Fruit fly (Drosophila melanogaster) whole organism, prepupa: ENCODE measurements around the gene Karl.

Experiments
- CG11294 ChIP-seq: fragments of 200-800 bp; sonication (Bioruptor generic); IDR thresholded peaks from 2 replicates; pipeline ENCODE4 v1.3.6; 2022; ENCODE audit warnings: missing biosample characterization, missing genetic modification characterization
- CG11762 ChIP-seq: fragments of 200-800 bp; sonication (Bioruptor generic); optimal IDR thresholded peaks from 3 replicates; lab custom pipeline; 2016; ENCODE audit warnings: missing biosample characterization, missing genetic modification characterization; ENCODE audit not compliant: insufficient read depth
- CG15336 ChIP-seq: fragments of 200-800 bp; sonication (Bioruptor generic); IDR thresholded peaks from 2 replicates; pipeline ENCODE4 v1.3.6; 2022; ENCODE audit warnings: missing biosample characterization, missing genetic modification characterization
- CG3032 ChIP-seq: fragments of 200-800 bp; optimal IDR thresholded peaks from 2 replicates; lab custom pipeline; 2019; ENCODE audit warnings: missing biosample characterization, mild to moderate bottlenecking, missing genetic modification characterization, moderate library complexity
- CG31627 ChIP-seq: fragments of 200-800 bp; sonication (Bioruptor generic); optimal IDR thresholded peaks from 3 replicates; lab custom pipeline; 2016; ENCODE audit warnings: missing biosample characterization, missing genetic modification characterization
- CG3919 ChIP-seq: fragments of 200-800 bp; sonication (Bioruptor generic); optimal IDR thresholded peaks from 3 replicates; lab custom pipeline; 2016; ENCODE audit warnings: missing biosample characterization, missing genetic modification characterization
- CG4318 ChIP-seq: fragments of 200-800 bp; sonication (Bioruptor generic); optimal IDR thresholded peaks from 3 replicates; lab custom pipeline; 2017; ENCODE audit warnings: missing biosample characterization, mild to moderate bottlenecking, missing genetic modification characterization
- CG6276 ChIP-seq: fragments of 200-800 bp; sonication (Bioruptor generic); optimal IDR thresholded peaks from 2 replicates; lab custom pipeline; 2017; ENCODE audit warnings: missing biosample characterization, mild to moderate bottlenecking, missing genetic modification characterization
- CG6808 ChIP-seq: fragments of 200-800 bp; sonication (Bioruptor generic); optimal IDR thresholded peaks from 3 replicates; lab custom pipeline; 2017; ENCODE audit warnings: missing biosample characterization, missing genetic modification characterization, mild to moderate bottlenecking, moderate library complexity, missing genetic modification reagents
- CG7368 ChIP-seq: fragments of 200-800 bp; sonication (Bioruptor generic); optimal IDR thresholded peaks from 3 replicates; lab custom pipeline; 2016; ENCODE audit warnings: missing biosample characterization, missing genetic modification characterization
- CG8119 ChIP-seq: fragments of 200-800 bp; sonication (Bioruptor generic); IDR thresholded peaks from 3 replicates; pipeline ENCODE4 v1.3.6; 2022; ENCODE audit warnings: missing biosample characterization, missing genetic modification characterization
- Eip78C ChIP-seq: fragments of 200-800 bp; sonication (Bioruptor generic); peaks from one replicate; lab custom pipeline; 2016; ENCODE audit warnings: missing biosample characterization, missing genetic modification characterization
- Gug ChIP-seq: fragments of 200-800 bp; sonication (Bioruptor generic); IDR thresholded peaks from 2 replicates; pipeline ENCODE4 v1.3.6; 2022; ENCODE audit warnings: missing biosample characterization, missing genetic modification characterization
- Hr4 ChIP-seq: fragments of 200-800 bp; sonication (Bioruptor generic); optimal IDR thresholded peaks from 3 replicates; lab custom pipeline; 2016; ENCODE audit warnings: missing biosample characterization, missing genetic modification characterization
- OdsH ChIP-seq: fragments of 200-800 bp; sonication (Bioruptor generic); optimal IDR thresholded peaks from 3 replicates; lab custom pipeline; 2016; ENCODE audit warnings: missing biosample characterization, missing genetic modification characterization
- Smox ChIP-seq: fragments of 200-800 bp; sonication (Bioruptor generic); optimal IDR thresholded peaks from 3 replicates; lab custom pipeline; 2016; ENCODE audit warnings: missing biosample characterization, missing genetic modification characterization
- dac ChIP-seq: fragments of 200-800 bp; sonication (Bioruptor generic); optimal IDR thresholded peaks from 2 replicates; lab custom pipeline; 2017; ENCODE audit warnings: missing biosample characterization, mild to moderate bottlenecking, missing genetic modification characterization
- dsx ChIP-seq: fragments of 200-800 bp; optimal IDR thresholded peaks from 3 replicates; lab custom pipeline; 2019; ENCODE audit warnings: missing biosample characterization, mild to moderate bottlenecking, missing genetic modification characterization, moderate library complexity; ENCODE audit not compliant: poor library complexity, severe bottlenecking
- eg ChIP-seq: fragments of 200-800 bp; sonication (Bioruptor generic); IDR thresholded peaks from 3 replicates; pipeline ENCODE4 v1.3.6; 2022; ENCODE audit warnings: missing biosample characterization, missing genetic modification characterization
- fd85E ChIP-seq: fragments of 200-800 bp; sonication (Bioruptor generic); optimal IDR thresholded peaks from 3 replicates; lab custom pipeline; 2016; ENCODE audit warnings: missing biosample characterization, missing genetic modification characterization
- fkh ChIP-seq: fragments of 200-800 bp; sonication (Bioruptor generic); optimal IDR thresholded peaks from 3 replicates; lab custom pipeline; 2017; ENCODE audit warnings: missing biosample characterization, mild to moderate bottlenecking, missing genetic modification characterization, moderate library complexity
- salr ChIP-seq, 2 experiments: fragments of 200-800 bp; sonication (Bioruptor generic); optimal IDR thresholded peaks; 3 replicates each; lab custom pipeline; 2016 to 2018; ENCODE audit warnings: missing biosample characterization in 2 of 2, missing genetic modification characterization in 2 of 2, mild to moderate bottlenecking in 1 of 2
- vri ChIP-seq: fragments of 200-800 bp; sonication (Bioruptor generic); optimal IDR thresholded peaks from 3 replicates; lab custom pipeline; 2016; ENCODE audit warnings: missing biosample characterization, mild to moderate bottlenecking, missing genetic modification characterization

The Karl gene

DNA sequence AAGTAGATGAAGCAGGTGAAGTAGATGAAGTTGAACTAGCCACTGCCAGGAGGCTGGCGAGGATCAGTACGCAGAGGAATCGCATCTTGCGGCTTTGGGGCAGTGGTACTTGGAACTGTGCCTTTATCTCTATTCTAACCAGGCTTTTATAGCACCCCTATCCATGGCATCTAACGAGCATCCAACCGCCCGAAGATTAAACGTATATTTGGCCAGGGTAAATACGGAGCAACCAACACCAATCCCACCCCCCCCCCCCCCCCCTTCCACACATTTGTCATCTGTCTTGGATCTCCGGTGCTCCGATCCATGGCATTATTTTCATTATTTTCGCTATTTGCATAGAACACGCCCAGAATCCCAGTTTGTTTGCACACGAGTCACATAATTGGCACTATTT is 50.7 kb downstream of the Karl start, which contains the start of gene CG15741:
TSS of gene CG15741 (minus strand) at position 101 of the 400 bp plus-strand sequence.
- TF ChIP-seq CG15336 (GFP tag; lab: Robert Waterston, UW) (no peak), dac (GFP tag; lab: Kevin White, UChicago) (no peak), OdsH (GFP tag; lab: Kevin White, UChicago) (no peak), CG7368 (GFP tag; lab: Kevin White, UChicago) (no peak), CG11762 (GFP tag; lab: Kevin White, UChicago) (no peak), fd85E (no peak), CG6808 (GFP tag; lab: Kevin White, UChicago) (no peak), Smox (no peak), eg (no peak), CG31627 (GFP tag; lab: Kevin White, UChicago) (no peak), Eip78C (GFP tag; lab: Kevin White, UChicago) (no peak), CG4318 (GFP tag; lab: Kevin White, UChicago) (no peak), Gug (GFP tag; lab: Robert Waterston, UW) (no peak), dsx (GFP tag; lab: Kevin White, UChicago) (no peak), fkh (no peak)

dm6 chrX:11839308-11839707 is 52.1 kb downstream of the Karl start, which contains the start of gene Cyp28c1:
Gene Cyp28c1, plus strand, starts transcription at chrX:11839608.
- TF ChIP-seq CG3032 (tag; lab: Kevin White, UChicago) (no peak), dac (GFP tag; lab: Kevin White, UChicago) (no peak), CG11294 (no peak), eg (no peak), vri (no peak), salr (GFP tag; optimal IDR thresholded peaks at IDR 0.05; lab: Kevin White, UChicago) (no peak), CG3919 (GFP tag; lab: Kevin White, UChicago) (no peak), CG6276 (GFP tag; lab: Kevin White, UChicago) (no peak), Hr4 (GFP tag; lab: Kevin White, UChicago) (no peak), CG8119 (no peak)
